Fruit fly (Drosophila melanogaster) whole organism, adult: ENCODE results near the gene rost.

Experiments used
- CG12768 ChIP-seq: fragments of 200-800 bp; sonication (Bioruptor generic); optimal IDR thresholded peaks from 2 replicates; lab custom pipeline; 2017; ENCODE audit warnings: missing biosample characterization, missing genetic modification characterization, mild to moderate bottlenecking, moderate library complexity, missing genetic modification reagents
- CG14711 ChIP-seq: fragments of 200-800 bp; sonication (Bioruptor generic); optimal IDR thresholded peaks from 2 replicates; lab custom pipeline; 2018; ENCODE audit warnings: missing biosample characterization, mild to moderate bottlenecking, missing genetic modification characterization, moderate library complexity
- CG5204 ChIP-seq: fragments of 200-800 bp; sonication (Bioruptor generic); optimal IDR thresholded peaks from 2 replicates; lab custom pipeline; 2016; ENCODE audit warnings: missing biosample characterization, missing genetic modification characterization
- Crg-1 ChIP-seq: fragments of 200-800 bp; sonication (Bioruptor generic); optimal IDR thresholded peaks from 2 replicates; lab custom pipeline; 2016; ENCODE audit warnings: missing biosample characterization, missing genetic modification characterization
- Hr96 ChIP-seq: fragments of 200-800 bp; sonication (Bioruptor generic); optimal IDR thresholded peaks from 2 replicates; lab custom pipeline; 2016; ENCODE audit warnings: missing biosample characterization, missing genetic modification characterization
- Mnt ChIP-seq: fragments of 200-800 bp; sonication (Bioruptor generic); optimal IDR thresholded peaks from 2 replicates; lab custom pipeline; 2016; ENCODE audit warnings: missing biosample characterization, mild to moderate bottlenecking, missing genetic modification characterization
- bab1 ChIP-seq: fragments of 200-800 bp; sonication (Bioruptor generic); optimal IDR thresholded peaks from 3 replicates; lab custom pipeline; 2019; ENCODE audit warnings: missing biosample characterization, mild to moderate bottlenecking, missing genetic modification characterization, moderate library complexity
- cic ChIP-seq: fragments of 200-800 bp; sonication (Bioruptor generic); optimal IDR thresholded peaks from 2 replicates; lab custom pipeline; 2017; ENCODE audit warnings: missing biosample characterization, mild to moderate bottlenecking, missing genetic modification characterization, moderate library complexity
- cnc ChIP-seq, 2 experiments: fragments of >200 bp; optimal IDR thresholded peaks; 2 replicates each; lab custom pipeline; 2017
- kay ChIP-seq: fragments of 200-800 bp; sonication (Bioruptor generic); peaks from one replicate; lab custom pipeline; 2016; ENCODE audit warnings: missing biosample characterization, missing genetic modification characterization, borderline replicate concordance
- ovo ChIP-seq: fragments of 200-800 bp; sonication (Bioruptor generic); optimal IDR thresholded peaks from 2 replicates; lab custom pipeline; 2016; ENCODE audit warnings: missing biosample characterization, missing genetic modification characterization
- tj ChIP-seq: fragments of 200-800 bp; sonication (Bioruptor generic); optimal IDR thresholded peaks from 3 replicates; lab custom pipeline; 2017; ENCODE audit warnings: missing biosample characterization, mild to moderate bottlenecking, missing genetic modification characterization, moderate library complexity

- TF ChIP-seq bab1 (GFP tag; lab: Kevin White, UChicago) (no peak), kay (GFP tag; lab: Kevin White, UChicago) (no peak), CG14711 (no peak), CG5204 (GFP tag; lab: Kevin White, UChicago) (no peak), cnc (optimal IDR thresholded peaks at IDR 0.05; lab: Kevin White, UChicago) (no peak), Hr96 (GFP tag; lab: Kevin White, UChicago) (no peak), Mnt (GFP tag; lab: Kevin White, UChicago) (no peak), tj (GFP tag; lab: Kevin White, UChicago) (no peak), ovo (no peak), Crg-1 (GFP tag; lab: Kevin White, UChicago) (no peak), CG12768 (GFP tag; lab: Kevin White, UChicago) (no peak), cic (GFP tag; lab: Kevin White, UChicago) (no peak)
Measured at dm6 chr2L:8962254-8962653, 27.1 kb downstream of the rost start, which contains the start of the genes CG9525 and CG32985.
